Worm (Caenorhabditis elegans) whole organism, young adult: ENCODE measurements around the gene egli-1.

Experiments
- B0019.2 ChIP-seq: fragments of 200-800 bp; sonication (Bioruptor generic); conservative IDR thresholded peaks from 2 replicates; pipeline ENCODE4 v1.3.6; 2022; ENCODE audit warnings: missing genetic modification reagents, missing genetic modification characterization, missing compliant biosample characterization
- F10E7.11 ChIP-seq: sonication (generic microtip); optimal IDR thresholded peaks from 2 replicates; lab custom pipeline; 2017; ENCODE audit warnings: mild to moderate bottlenecking, missing genetic modification characterization, moderate library complexity, missing compliant biosample characterization
- F22D6.2 ChIP-seq: sonication (generic microtip); optimal IDR thresholded peaks from 2 replicates; lab custom pipeline; 2016; ENCODE audit warnings: mild to moderate bottlenecking, missing genetic modification characterization, missing compliant biosample characterization
- F55B11.4 ChIP-seq: sonication (generic microtip); optimal IDR thresholded peaks from 2 replicates; lab custom pipeline; 2016; ENCODE audit warnings: missing compliant biosample characterization, missing genetic modification characterization, borderline replicate concordance; ENCODE audit not compliant: insufficient read depth
- F57C9.4 ChIP-seq: sonication (generic microtip); optimal IDR thresholded peaks from 2 replicates; lab custom pipeline; 2017; ENCODE audit warnings: mild to moderate bottlenecking, missing genetic modification characterization, missing compliant biosample characterization
- T07F8.4 ChIP-seq: sonication (generic microtip); optimal IDR thresholded peaks from 2 replicates; lab custom pipeline; 2016; ENCODE audit warnings: mild to moderate bottlenecking, missing genetic modification characterization, moderate library complexity, missing compliant biosample characterization
- Y53G8AR.9 ChIP-seq: fragments of 200-800 bp; sonication (Bioruptor generic); conservative IDR thresholded peaks from 2 replicates; pipeline ENCODE4 v1.3.6; 2022; ENCODE audit warnings: missing genetic modification reagents, missing genetic modification characterization, missing compliant biosample characterization
- Y67H2A.10 ChIP-seq: fragments of 200-800 bp; sonication (Bioruptor generic); conservative IDR thresholded peaks from 2 replicates; pipeline ENCODE4 v1.3.6; 2022; ENCODE audit warnings: missing genetic modification reagents, missing genetic modification characterization, missing compliant biosample characterization
- athp-1 ChIP-seq: sonication (generic microtip); optimal IDR thresholded peaks from 2 replicates; lab custom pipeline; 2017; ENCODE audit warnings: mild to moderate bottlenecking, missing genetic modification characterization, missing compliant biosample characterization
- ccch-3 ChIP-seq: fragments of 200-800 bp; sonication (Bioruptor generic); optimal IDR thresholded peaks from 2 replicates; lab custom pipeline; 2018; ENCODE audit warnings: mild to moderate bottlenecking, missing genetic modification characterization, missing compliant biosample characterization
- cebp-1 ChIP-seq, 2 experiments: fragments of 200-800 bp in 1 of 2; sonication (Bioruptor generic) in 1 of 2; sonication (generic microtip) in 1 of 2; IDR thresholded peaks in 1 of 2; optimal IDR thresholded peaks in 1 of 2; 2 replicates each; pipeline versions ENCODE4 v1.3.6 to Lab custom; 2017 to 2022; ENCODE audit warnings: missing compliant biosample characterization in 2 of 2, missing genetic modification characterization in 2 of 2, mild to moderate bottlenecking in 1 of 2, missing genetic modification reagents in 1 of 2, moderate library complexity in 1 of 2
- ceh-58 ChIP-seq: fragments of 200-800 bp; sonication (Bioruptor generic); IDR thresholded peaks from 2 replicates; pipeline ENCODE4 v1.3.6; 2022; ENCODE audit warnings: missing genetic modification characterization, missing compliant biosample characterization
- chd-7 ChIP-seq: sonication (generic microtip); optimal IDR thresholded peaks from 2 replicates; lab custom pipeline; 2016; ENCODE audit warnings: mild to moderate bottlenecking, missing genetic modification characterization, moderate library complexity, missing compliant biosample characterization
- dpl-1 ChIP-seq: fragments of 150-350 bp; optimal IDR thresholded peaks from 2 replicates; lab custom pipeline; 2014; ENCODE audit warnings: missing biosample characterization, missing genetic modification reagents, missing genetic modification characterization
- egrh-3 ChIP-seq: fragments of 200-800 bp; sonication (Bioruptor generic); IDR thresholded peaks from 2 replicates; pipeline ENCODE4 v1.3.6; 2022; ENCODE audit warnings: missing genetic modification reagents, missing genetic modification characterization, missing compliant biosample characterization
- ekl-4 ChIP-seq: fragments of 200-800 bp; sonication (Bioruptor generic); IDR thresholded peaks from 2 replicates; pipeline ENCODE4 v1.3.6; 2022; ENCODE audit warnings: missing genetic modification reagents, missing genetic modification characterization, missing compliant biosample characterization
- hmg-1.2 ChIP-seq: fragments of 200-800 bp; sonication (Bioruptor generic); IDR thresholded peaks from 2 replicates; pipeline ENCODE4 v1.3.6; 2022; ENCODE audit warnings: missing genetic modification reagents, missing genetic modification characterization, missing compliant biosample characterization
- hrde-1 ChIP-seq: sonication (generic microtip); optimal IDR thresholded peaks from 2 replicates; lab custom pipeline; 2016; ENCODE audit warnings: missing genetic modification characterization, mild to moderate bottlenecking, missing compliant biosample characterization, moderate library complexity, missing genotype, missing genetic modification reagents, borderline replicate concordance
- hsf-1 ChIP-seq: fragments of 200-800 bp; sonication (Bioruptor generic); IDR thresholded peaks from 2 replicates; pipeline ENCODE4 v1.3.6; 2022; ENCODE audit warnings: missing genetic modification reagents, missing genetic modification characterization, missing compliant biosample characterization
- let-526 ChIP-seq: fragments of 200-800 bp; sonication (Bioruptor generic); IDR thresholded peaks from 2 replicates; pipeline ENCODE4 v1.3.6; 2022; ENCODE audit warnings: missing genetic modification reagents, missing genetic modification characterization, missing compliant biosample characterization
- lin-54 ChIP-seq: fragments of 200-800 bp; sonication (Bioruptor generic); optimal IDR thresholded peaks from 2 replicates; lab custom pipeline; 2018; ENCODE audit warnings: mild to moderate bottlenecking, missing genetic modification characterization, missing compliant biosample characterization
- lir-1 ChIP-seq: fragments of 200-800 bp; sonication (Bioruptor generic); conservative IDR thresholded peaks from 2 replicates; pipeline ENCODE4 v1.3.6; 2022; ENCODE audit warnings: missing genetic modification reagents, missing genetic modification characterization, missing compliant biosample characterization
- lsy-27 ChIP-seq: sonication (generic microtip); optimal IDR thresholded peaks from 2 replicates; lab custom pipeline; 2017; ENCODE audit warnings: missing genetic modification characterization, mild to moderate bottlenecking, missing compliant biosample characterization, antibody characterized with exemption, missing genotype, borderline replicate concordance; ENCODE audit not compliant: insufficient read depth
- madf-6 ChIP-seq: fragments of 200-800 bp; sonication (Bioruptor generic); IDR thresholded peaks from 2 replicates; pipeline ENCODE4 v1.3.6; 2022; ENCODE audit warnings: missing genetic modification reagents, missing genetic modification characterization, missing compliant biosample characterization
- mcd-1 ChIP-seq: fragments of 200-800 bp; sonication (Bioruptor generic); IDR thresholded peaks from 2 replicates; pipeline ENCODE4 v1.3.6; 2022; ENCODE audit warnings: missing genetic modification reagents, missing genetic modification characterization, missing compliant biosample characterization
- mel-28 ChIP-seq: sonication (generic microtip); optimal IDR thresholded peaks from 2 replicates; lab custom pipeline; 2016; ENCODE audit warnings: borderline replicate concordance, mild to moderate bottlenecking, missing genetic modification characterization, missing compliant biosample characterization
- nfyb-1 ChIP-seq: fragments of 200-800 bp; sonication (Bioruptor generic); IDR thresholded peaks from 2 replicates; pipeline ENCODE4 v1.3.6; 2022; ENCODE audit warnings: missing genetic modification reagents, missing genetic modification characterization, missing compliant biosample characterization
- rec-8 ChIP-seq, 2 experiments: sonication (generic microtip); optimal IDR thresholded peaks; 2 replicates each; lab custom pipeline; 2016; ENCODE audit warnings: mild to moderate bottlenecking in 2 of 2, missing genetic modification characterization in 2 of 2, missing genetic modification reagents in 2 of 2, missing genotype in 2 of 2, missing biosample characterization in 1 of 2, missing compliant biosample characterization in 1 of 2, moderate library complexity in 1 of 2
- rpc-1 ChIP-seq, 2 experiments: fragments of 150-350 bp in 1 of 2; sonication (generic microtip) in 1 of 2; optimal IDR thresholded peaks; 2 replicates each; lab custom pipeline; 2014 to 2018; ENCODE audit warnings: missing biosample characterization in 1 of 2, missing genetic modification characterization in 1 of 2, missing genetic modification reagents in 1 of 2, missing genotype in 1 of 2
- somi-1 ChIP-seq: fragments of 200-800 bp; sonication (Bioruptor generic); optimal IDR thresholded peaks from 2 replicates; lab custom pipeline; 2018; ENCODE audit warnings: mild to moderate bottlenecking, missing genetic modification characterization, missing compliant biosample characterization
- sptf-2 ChIP-seq: fragments of 200-800 bp; sonication (Bioruptor generic); optimal IDR thresholded peaks from 2 replicates; lab custom pipeline; 2018; ENCODE audit warnings: mild to moderate bottlenecking, missing genetic modification characterization, missing compliant biosample characterization
- ztf-22 ChIP-seq: fragments of 200-800 bp; sonication (Bioruptor generic); optimal IDR thresholded peaks from 2 replicates; lab custom pipeline; 2018; ENCODE audit warnings: mild to moderate bottlenecking, missing genetic modification characterization, moderate library complexity, missing compliant biosample characterization
- ztf-26 ChIP-seq: sonication (generic microtip); optimal IDR thresholded peaks from 2 replicates; lab custom pipeline; 2017; ENCODE audit warnings: missing genetic modification characterization, missing compliant biosample characterization
- ztf-28 ChIP-seq: fragments of 200-800 bp; sonication (Bioruptor generic); IDR thresholded peaks from 2 replicates; pipeline ENCODE4 v1.3.6; 2022; ENCODE audit warnings: missing genetic modification reagents, missing genetic modification characterization, missing compliant biosample characterization

The egli-1 gene

ce11 chrII:9345116-9345515, 21.4 kb downstream of the egli-1 start:
- no peak for TF ChIP-seq hmg-1.2 (GFP tag; lab: Robert Waterston, UW)
- no peak for TF ChIP-seq ztf-22
- TF ChIP-seq ceh-58 (GFP tag; lab: Robert Waterston, UW) = no peak
- TF ChIP-seq Y53G8AR.9 = no peak
- no peak for TF ChIP-seq B0019.2
- TF ChIP-seq hsf-1 (GFP tag; lab: Robert Waterston, UW) = no peak
- TF ChIP-seq lsy-27 (tag; lab: Kevin White, UChicago) = no peak
- TF ChIP-seq F55B11.4 (tag; lab: Kevin White, UChicago) = no peak
- TF ChIP-seq lir-1 (GFP tag; lab: Robert Waterston, UW) = no peak
- TF ChIP-seq ztf-28 (GFP tag; lab: Robert Waterston, UW) = no peak
- no peak for TF ChIP-seq sptf-2 (GFP tag; lab: Kevin White, UChicago)
- no peak for TF ChIP-seq chd-7 (tag; lab: Kevin White, UChicago)
- no peak for TF ChIP-seq somi-1
- TF ChIP-seq dpl-1 = no peak
- TF ChIP-seq lin-54 (GFP tag; lab: Kevin White, UChicago) = no peak
- TF ChIP-seq, all 124 proteins: peak for 0

ce11 chrII:9345794-9346193, 22.0 kb downstream of the egli-1 start:
- no peak for TF ChIP-seq egrh-3
- TF ChIP-seq let-526 (GFP tag; lab: Robert Waterston, UW) = no peak
- TF ChIP-seq F57C9.4 (tag; lab: Kevin White, UChicago) = no peak
- no peak for TF ChIP-seq ccch-3 (GFP tag; lab: Kevin White, UChicago)
- no peak for TF ChIP-seq hmg-1.2 (GFP tag; lab: Robert Waterston, UW)
- TF ChIP-seq ekl-4 (GFP tag; lab: Robert Waterston, UW) = no peak
- no peak for TF ChIP-seq athp-1 (tag; lab: Kevin White, UChicago)
- no peak for TF ChIP-seq mel-28 (tag; lab: Kevin White, UChicago)
- TF ChIP-seq F22D6.2 (tag; lab: Kevin White, UChicago) = no peak
- TF ChIP-seq rpc-1 (optimal IDR thresholded peaks at IDR 0.05; lab: Kevin White, UChicago) = no peak
- TF ChIP-seq rpc-1 (tag; optimal IDR thresholded peaks at IDR 0.05; lab: Kevin White, UChicago) = no peak
- TF ChIP-seq Y67H2A.10 (GFP tag; lab: Robert Waterston, UW) = no peak
- TF ChIP-seq rec-8 (tag; optimal IDR thresholded peaks at IDR 0.05; lab: Kevin White, UChicago) = no peak
- TF ChIP-seq mcd-1 (GFP tag; lab: Robert Waterston, UW) = no peak
- TF ChIP-seq madf-6 (GFP tag; lab: Robert Waterston, UW) = no peak
- TF ChIP-seq nfyb-1 (GFP tag; lab: Robert Waterston, UW) = no peak
- no peak for TF ChIP-seq cebp-1 (GFP tag; IDR thresholded peaks at IDR 0.05; lab: Robert Waterston, UW)
- no peak for TF ChIP-seq cebp-1 (tag; optimal IDR thresholded peaks at IDR 0.05; lab: Kevin White, UChicago)
- TF ChIP-seq F10E7.11 (tag; lab: Kevin White, UChicago) = no peak
- no peak for TF ChIP-seq lin-54 (GFP tag; lab: Kevin White, UChicago)
- TF ChIP-seq T07F8.4 (tag; lab: Kevin White, UChicago) = no peak
- no peak for TF ChIP-seq hrde-1 (tag; lab: Kevin White, UChicago)

ce11 chrII:9346490-9346889, 22.7 kb downstream of the egli-1 start, which contains the start of gene F42A8.1:
Gene F42A8.1 (minus strand): TSS chrII:9346590.
- TF ChIP-seq ceh-58 (GFP tag; lab: Robert Waterston, UW) (no peak), ztf-26 (tag; lab: Kevin White, UChicago) (no peak)
